Fruit fly (Drosophila melanogaster) whole organism, embryonic: ENCODE data around the gene cry.

Source experiments
- Bteb2 ChIP-seq: fragments of 200-800 bp; sonication (Bioruptor generic); optimal IDR thresholded peaks from 2 replicates; lab custom pipeline; 2016; ENCODE audit warnings: missing biosample characterization, missing genetic modification characterization
- Nf-YA ChIP-seq: fragments of 200-800 bp; sonication (Bioruptor generic); IDR thresholded peaks from 2 replicates; pipeline ENCODE4 v1.3.6; 2022; ENCODE audit warnings: missing biosample characterization, missing genetic modification characterization
- Sin3A ChIP-seq: fragments of >200 bp; optimal IDR thresholded peaks from 2 replicates; lab custom pipeline; 2018
- bsh ChIP-seq, 2 experiments: fragments of 200-800 bp; sonication (Bioruptor generic); optimal IDR thresholded peaks; 2 replicates each; lab custom pipeline; 2017 to 2018; ENCODE audit warnings: mild to moderate bottlenecking in 2 of 2, missing biosample characterization in 2 of 2, missing genetic modification characterization in 2 of 2, moderate library complexity in 1 of 2
- chn ChIP-seq: fragments of 200-800 bp; sonication (Bioruptor generic); optimal IDR thresholded peaks from 2 replicates; lab custom pipeline; 2016; ENCODE audit warnings: missing biosample characterization, missing genetic modification characterization
- lola ChIP-seq, 3 experiments: fragments of >200 bp in 2 of 3; fragments of 200-800 bp in 1 of 3; sonication (Bioruptor generic) in 1 of 3; optimal IDR thresholded peaks; 2 replicates each; lab custom pipeline; 2017 to 2019; ENCODE audit warnings: missing biosample characterization in 3 of 3, missing genetic modification characterization in 3 of 3, mild to moderate bottlenecking in 1 of 3, moderate library complexity in 1 of 3
- mld ChIP-seq: fragments of 200-800 bp; sonication (Bioruptor generic); IDR thresholded peaks from 3 replicates; pipeline ENCODE4 v1.3.6; 2022; ENCODE audit warnings: missing biosample characterization, missing genetic modification characterization; ENCODE audit not compliant: partially characterized antibody
- usp ChIP-seq: fragments of >200 bp; optimal IDR thresholded peaks from 2 replicates; lab custom pipeline; 2017; ENCODE audit warnings: missing biosample characterization, missing genetic modification characterization

dm6 chr3R:19190020-19190419 lies 21.9 kb upstream of the cry start:
- TF ChIP-seq lola (GFP tag; optimal IDR thresholded peaks at IDR 0.05; lab: Kevin White, UChicago) (no peak), chn (GFP tag; lab: Kevin White, UChicago) (no peak), Sin3A (lab: Kevin White, UChicago) (no peak), bsh (GFP tag; optimal IDR thresholded peaks at IDR 0.05; lab: Kevin White, UChicago) (no peak), Nf-YA (no peak), Bteb2 (GFP tag; lab: Kevin White, UChicago) (no peak), usp (GFP tag; lab: Kevin White, UChicago) (no peak), mld (GFP tag; lab: Robert Waterston, UW) (no peak)
